Worm (Caenorhabditis elegans): ENCODE data around the gene ZK675.4.

DNA sequence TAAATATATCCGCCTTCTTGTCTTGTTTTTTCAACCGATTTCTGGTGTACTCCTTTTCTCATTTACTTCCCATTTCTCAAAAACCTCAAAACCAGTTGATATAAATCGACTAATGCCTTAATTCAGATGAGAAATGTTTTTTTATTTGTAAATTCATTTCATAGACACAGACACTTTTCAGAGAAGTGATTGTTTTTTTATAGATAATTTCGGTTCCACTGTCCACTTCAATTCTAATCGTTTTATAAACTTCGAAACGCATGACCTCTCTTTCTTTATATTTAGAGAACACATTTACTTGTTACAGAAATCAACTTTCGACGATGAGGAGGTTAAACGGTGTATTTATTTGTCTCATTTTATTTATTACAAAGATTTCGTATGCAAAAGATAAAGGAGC lies 29.7 kb downstream of the ZK675.4 start, which contains the start of gene ZK669.3:
- no peak for TF ChIP-seq lsy-2 (tag; optimal IDR thresholded peaks at IDR 0.05)
- TF ChIP-seq pqm-1 (tag; optimal IDR thresholded peaks at IDR 0.05): no peak
- no peak for TF ChIP-seq zag-1 (tag; optimal IDR thresholded peaks at IDR 0.05)
- no peak for TF ChIP-seq alr-1 (tag; optimal IDR thresholded peaks at IDR 0.05; ENCODE audit: borderline replicate concordance)
- TF ChIP-seq lin-39 (tag; optimal IDR thresholded peaks at IDR 0.05): no peak
- TF ChIP-seq ama-1 (optimal IDR thresholded peaks at IDR 0.05): no peak
- TF ChIP-seq mep-1 (tag; optimal IDR thresholded peaks at IDR 0.05): no peak
- TF ChIP-seq ces-1 (GFP tag; optimal IDR thresholded peaks at IDR 0.05): no peak
- TF ChIP-seq fkh-10 (GFP tag; optimal IDR thresholded peaks at IDR 0.05): no peak

Data from whole organism, L1 larva.